Fruit fly (Drosophila melanogaster) whole organism, embryonic: ENCODE results near the gene clumsy.

Source experiments
- Antp ChIP-seq: fragments of 200-800 bp; sonication (Bioruptor generic); optimal IDR thresholded peaks from 3 replicates; lab custom pipeline; 2016; ENCODE audit warnings: missing biosample characterization, missing genetic modification characterization
- Atf3 ChIP-seq: fragments of 200-800 bp; sonication (Bioruptor generic); optimal IDR thresholded peaks from 3 replicates; lab custom pipeline; 2016; ENCODE audit warnings: missing biosample characterization, missing genetic modification characterization
- BEAF-32 ChIP-seq: fragments of 200-800 bp; sonication (Bioruptor generic); optimal IDR thresholded peaks from 3 replicates; lab custom pipeline; 2017; ENCODE audit warnings: missing biosample characterization, missing genetic modification characterization, mild to moderate bottlenecking, moderate library complexity, missing genetic modification reagents
- Bgb ChIP-seq: fragments of 200-800 bp; sonication (Bioruptor generic); IDR thresholded peaks from 2 replicates; pipeline ENCODE4 v1.3.6; 2022; ENCODE audit warnings: missing biosample characterization, missing genetic modification characterization; ENCODE audit not compliant: partially characterized antibody
- CG10274 ChIP-seq: fragments of 200-800 bp; sonication (Bioruptor generic); optimal IDR thresholded peaks from 3 replicates; lab custom pipeline; 2017; ENCODE audit warnings: missing biosample characterization, mild to moderate bottlenecking, missing genetic modification characterization
- CG10366 ChIP-seq: fragments of 200-800 bp; sonication (Bioruptor generic); IDR thresholded peaks from 2 replicates; pipeline ENCODE4 v1.3.6; 2022; ENCODE audit warnings: missing biosample characterization, missing genetic modification characterization
- CG10431 ChIP-seq: fragments of 200-800 bp; sonication (Bioruptor generic); optimal IDR thresholded peaks from 3 replicates; lab custom pipeline; 2018; ENCODE audit warnings: missing biosample characterization, mild to moderate bottlenecking, missing genetic modification characterization
- CG11456 ChIP-seq: fragments of 200-800 bp; sonication (Bioruptor generic); IDR thresholded peaks from 3 replicates; pipeline ENCODE4 v1.3.6; 2022; ENCODE audit warnings: missing biosample characterization, missing genetic modification characterization
- CG11695 ChIP-seq: fragments of 200-800 bp; sonication (Bioruptor generic); IDR thresholded peaks from 3 replicates; pipeline ENCODE4 v1.3.6; 2022; ENCODE audit warnings: missing biosample characterization, missing genetic modification characterization
- CG13123 ChIP-seq: fragments of 200-800 bp; sonication (Bioruptor generic); optimal IDR thresholded peaks from 2 replicates; lab custom pipeline; 2016; ENCODE audit warnings: missing biosample characterization, missing genetic modification characterization
- CG13424 ChIP-seq: fragments of 200-800 bp; sonication (Bioruptor generic); optimal IDR thresholded peaks from 2 replicates; lab custom pipeline; 2019; ENCODE audit warnings: missing biosample characterization, mild to moderate bottlenecking, missing genetic modification characterization, moderate library complexity
- CG17612 ChIP-seq: fragments of 200-800 bp; sonication (Bioruptor generic); IDR thresholded peaks from 2 replicates; pipeline ENCODE4 v1.3.6; 2022; ENCODE audit warnings: missing biosample characterization, missing genetic modification characterization
- CG17829 ChIP-seq: fragments of 200-800 bp; optimal IDR thresholded peaks from 2 replicates; lab custom pipeline; 2019; ENCODE audit warnings: missing biosample characterization, mild to moderate bottlenecking, missing genetic modification characterization, moderate library complexity
- CG1792 ChIP-seq: fragments of 200-800 bp; sonication (Bioruptor generic); optimal IDR thresholded peaks from 2 replicates; lab custom pipeline; 2016; ENCODE audit warnings: missing biosample characterization, missing genetic modification characterization
- CG2116 ChIP-seq: fragments of 200-800 bp; sonication (Bioruptor generic); optimal IDR thresholded peaks from 3 replicates; lab custom pipeline; 2018; ENCODE audit warnings: missing biosample characterization, mild to moderate bottlenecking, missing genetic modification characterization
- CG2129 ChIP-seq: fragments of 200-800 bp; sonication (Bioruptor generic); IDR thresholded peaks from 2 replicates; pipeline ENCODE4 v1.3.6; 2022; ENCODE audit warnings: missing biosample characterization, missing genetic modification characterization; ENCODE audit not compliant: partially characterized antibody
- CG3163 ChIP-seq: fragments of 200-800 bp; sonication (Bioruptor generic); optimal IDR thresholded peaks from 3 replicates; lab custom pipeline; 2016; ENCODE audit warnings: missing biosample characterization, missing genetic modification characterization
- CG33213 ChIP-seq: fragments of 200-800 bp; sonication (Bioruptor generic); optimal IDR thresholded peaks from 3 replicates; lab custom pipeline; 2016; ENCODE audit warnings: missing biosample characterization, missing genetic modification characterization
- CG4328 ChIP-seq: fragments of 200-800 bp; sonication (Bioruptor generic); optimal IDR thresholded peaks from 3 replicates; lab custom pipeline; 2017; ENCODE audit warnings: missing biosample characterization, missing genetic modification reagents, missing genetic modification characterization
- CG4424 ChIP-seq: fragments of 200-800 bp; sonication (Bioruptor generic); optimal IDR thresholded peaks from 3 replicates; lab custom pipeline; 2016; ENCODE audit warnings: missing biosample characterization, missing genetic modification characterization
- CG4820 ChIP-seq: fragments of 200-800 bp; sonication (Bioruptor generic); optimal IDR thresholded peaks from 3 replicates; lab custom pipeline; 2016; ENCODE audit warnings: missing biosample characterization, missing genetic modification characterization
- CG6272 ChIP-seq: fragments of 200-800 bp; sonication (Bioruptor generic); IDR thresholded peaks from 2 replicates; pipeline ENCODE4 v1.3.6; 2022; ENCODE audit warnings: missing biosample characterization, missing genetic modification characterization
- CG7271 ChIP-seq: fragments of 200-800 bp; sonication (Bioruptor generic); optimal IDR thresholded peaks from 2 replicates; lab custom pipeline; 2018; ENCODE audit warnings: missing biosample characterization, mild to moderate bottlenecking, missing genetic modification characterization, moderate library complexity
- CG7372 ChIP-seq: fragments of 200-800 bp; sonication (Bioruptor generic); IDR thresholded peaks from 2 replicates; pipeline ENCODE4 v1.3.6; 2022; ENCODE audit warnings: missing biosample characterization, missing genetic modification characterization
- Hmr ChIP-seq: fragments of 200-800 bp; sonication (Bioruptor generic); optimal IDR thresholded peaks from 3 replicates; lab custom pipeline; 2017; ENCODE audit warnings: mild to moderate bottlenecking, missing biosample characterization, missing genetic modification reagents, missing genetic modification characterization
- Nf-YA ChIP-seq: fragments of 200-800 bp; sonication (Bioruptor generic); IDR thresholded peaks from 2 replicates; pipeline ENCODE4 v1.3.6; 2022; ENCODE audit warnings: missing biosample characterization, missing genetic modification characterization
- Optix ChIP-seq: fragments of 200-800 bp; sonication (Bioruptor generic); IDR thresholded peaks from 3 replicates; pipeline ENCODE4 v1.3.6; 2022; ENCODE audit warnings: missing biosample characterization, missing genetic modification characterization
- Rx ChIP-seq: fragments of 200-800 bp; sonication (Bioruptor generic); IDR thresholded peaks from 2 replicates; pipeline ENCODE4 v1.3.6; 2022; ENCODE audit warnings: missing biosample characterization, missing genetic modification characterization
- Ssrp ChIP-seq: fragments of 200-800 bp; sonication (Bioruptor generic); optimal IDR thresholded peaks from 2 replicates; lab custom pipeline; 2018; ENCODE audit warnings: missing biosample characterization, mild to moderate bottlenecking, missing genetic modification characterization, moderate library complexity
- Vsx1 ChIP-seq: fragments of 200-800 bp; sonication (Bioruptor generic); optimal IDR thresholded peaks from 2 replicates; lab custom pipeline; 2017; ENCODE audit warnings: missing biosample characterization, mild to moderate bottlenecking, missing genetic modification characterization, missing genetic modification reagents
- Xbp1 ChIP-seq: fragments of 200-800 bp; sonication (Bioruptor generic); optimal IDR thresholded peaks from 3 replicates; lab custom pipeline; 2016; ENCODE audit warnings: missing biosample characterization, mild to moderate bottlenecking, missing genetic modification characterization
- abd-A ChIP-seq: fragments of 200-800 bp; sonication (Bioruptor generic); optimal IDR thresholded peaks from 3 replicates; lab custom pipeline; 2019; ENCODE audit warnings: missing biosample characterization, mild to moderate bottlenecking, missing genetic modification characterization, moderate library complexity
- aop ChIP-seq: fragments of 200-800 bp; sonication (Bioruptor generic); IDR thresholded peaks from 2 replicates; pipeline ENCODE4 v1.3.6; 2022; ENCODE audit warnings: missing biosample characterization, missing genetic modification characterization
- ara ChIP-seq: fragments of 200-800 bp; sonication (Bioruptor generic); IDR thresholded peaks from 2 replicates; pipeline ENCODE4 v1.3.6; 2022; ENCODE audit warnings: missing biosample characterization, missing genetic modification characterization
- chif ChIP-seq, 2 experiments: fragments of 200-800 bp; sonication (Bioruptor generic); optimal IDR thresholded peaks; 3 replicates each; lab custom pipeline; 2016; ENCODE audit warnings: missing biosample characterization in 2 of 2, missing genetic modification characterization in 2 of 2
- dm ChIP-seq: fragments of 200-800 bp; sonication (Bioruptor generic); optimal IDR thresholded peaks from 3 replicates; lab custom pipeline; 2016; ENCODE audit warnings: missing biosample characterization, missing genetic modification characterization
- en ChIP-seq: fragments of 200-800 bp; sonication (Bioruptor generic); optimal IDR thresholded peaks from 2 replicates; lab custom pipeline; 2016; ENCODE audit warnings: missing biosample characterization, missing genetic modification characterization
- fru ChIP-seq: fragments of >200 bp; optimal IDR thresholded peaks from 2 replicates; lab custom pipeline; 2017
- gro ChIP-seq: fragments of 200-800 bp; sonication (Bioruptor generic); optimal IDR thresholded peaks from 2 replicates; lab custom pipeline; 2016; ENCODE audit warnings: missing biosample characterization, missing genetic modification characterization
- gsb ChIP-seq: fragments of 200-800 bp; sonication (Bioruptor generic); IDR thresholded peaks from 2 replicates; pipeline ENCODE4 v1.3.6; 2022; ENCODE audit warnings: missing biosample characterization, missing genetic modification characterization
- her ChIP-seq: fragments of 200-800 bp; sonication (Bioruptor generic); optimal IDR thresholded peaks from 2 replicates; lab custom pipeline; 2016; ENCODE audit warnings: missing biosample characterization, missing genetic modification characterization
- jumu ChIP-seq: fragments of 200-800 bp; sonication (Bioruptor generic); optimal IDR thresholded peaks from 3 replicates; lab custom pipeline; 2016; ENCODE audit warnings: missing biosample characterization, missing genetic modification characterization
- kah ChIP-seq: fragments of 200-800 bp; sonication (Bioruptor generic); optimal IDR thresholded peaks from 2 replicates; lab custom pipeline; 2018; ENCODE audit warnings: missing biosample characterization, mild to moderate bottlenecking, missing genetic modification characterization
- klu ChIP-seq: fragments of 200-800 bp; sonication (Bioruptor generic); IDR thresholded peaks from 2 replicates; pipeline ENCODE4 v1.3.6; 2022; ENCODE audit warnings: missing biosample characterization, missing genetic modification characterization
- kni ChIP-seq: fragments of 200-800 bp; sonication (Bioruptor generic); optimal IDR thresholded peaks from 3 replicates; lab custom pipeline; 2017; ENCODE audit warnings: mild to moderate bottlenecking, missing biosample characterization, missing genetic modification reagents, missing genetic modification characterization
- lola ChIP-seq, 3 experiments: fragments of >200 bp in 2 of 3; fragments of 200-800 bp in 1 of 3; sonication (Bioruptor generic) in 1 of 3; optimal IDR thresholded peaks; 2 replicates each; lab custom pipeline; 2017 to 2019; ENCODE audit warnings: missing biosample characterization in 3 of 3, missing genetic modification characterization in 3 of 3, mild to moderate bottlenecking in 1 of 3, moderate library complexity in 1 of 3
- sd ChIP-seq: fragments of 200-800 bp; sonication (Bioruptor generic); optimal IDR thresholded peaks from 3 replicates; lab custom pipeline; 2018; ENCODE audit warnings: missing biosample characterization, mild to moderate bottlenecking, missing genetic modification characterization, moderate library complexity
- slp2 ChIP-seq: fragments of 200-800 bp; sonication (Bioruptor generic); optimal IDR thresholded peaks from 2 replicates; lab custom pipeline; 2016; ENCODE audit warnings: missing biosample characterization, missing genetic modification characterization
- sna ChIP-seq: fragments of 200-800 bp; sonication (Bioruptor generic); IDR thresholded peaks from 2 replicates; pipeline ENCODE4 v1.3.6; 2022; ENCODE audit warnings: missing biosample characterization, missing genetic modification characterization; ENCODE audit not compliant: partially characterized antibody
- so ChIP-seq: fragments of 200-800 bp; sonication (Bioruptor generic); IDR thresholded peaks from 3 replicates; pipeline ENCODE4 v1.3.6; 2022; ENCODE audit warnings: missing biosample characterization, missing genetic modification characterization
- tin ChIP-seq: fragments of 200-800 bp; sonication (Bioruptor generic); optimal IDR thresholded peaks from 3 replicates; lab custom pipeline; 2016; ENCODE audit warnings: missing biosample characterization, missing genetic modification characterization
- tup ChIP-seq: fragments of 200-800 bp; sonication (Bioruptor generic); optimal IDR thresholded peaks from 2 replicates; lab custom pipeline; 2016; ENCODE audit warnings: missing biosample characterization, mild to moderate bottlenecking, missing genetic modification characterization, moderate library complexity
- z ChIP-seq: fragments of 200-800 bp; sonication (Bioruptor generic); IDR thresholded peaks from 3 replicates; pipeline ENCODE4 v1.3.6; 2022; ENCODE audit warnings: missing biosample characterization, missing genetic modification characterization

The clumsy gene

DNA sequence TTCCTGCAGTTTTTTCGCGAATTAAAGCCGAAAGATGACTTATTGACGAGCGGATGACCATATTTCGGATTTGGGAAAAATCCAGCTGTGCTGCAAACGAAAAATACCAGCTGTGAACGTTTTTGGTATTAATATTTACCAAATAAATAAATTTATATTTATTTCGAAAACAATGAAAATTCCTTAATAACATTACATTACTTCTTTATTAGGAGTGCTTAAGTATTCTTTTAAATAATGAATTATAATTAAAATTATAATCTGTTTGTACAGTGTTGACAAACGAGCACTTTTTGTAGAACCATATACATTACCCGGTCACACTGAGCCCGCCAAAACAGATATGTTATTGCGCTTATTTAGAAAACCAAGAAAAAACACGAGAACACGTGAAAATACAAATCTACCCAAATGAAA lies 26.7 kb upstream of the clumsy start, which contains the start of the genes bur and Mcm10 (continued):
- no peak for TF ChIP-seq sd (tag; lab: Kevin White, UChicago)
- no peak for TF ChIP-seq CG1792 (GFP tag; lab: Kevin White, UChicago)
- TF ChIP-seq gro = no peak
- no peak for TF ChIP-seq ara (GFP tag; lab: Robert Waterston, UW)
- TF ChIP-seq Hmr (GFP tag; lab: Kevin White, UChicago) = no peak
- TF ChIP-seq aop (GFP tag; lab: Robert Waterston, UW) = no peak
- TF ChIP-seq CG13424 (tag; lab: Kevin White, UChicago) = no peak
- no peak for TF ChIP-seq tup (GFP tag; lab: Kevin White, UChicago)
- no peak for TF ChIP-seq gsb (GFP tag; lab: Robert Waterston, UW)
- no peak for TF ChIP-seq CG33213 (GFP tag; lab: Kevin White, UChicago)
- TF ChIP-seq en (GFP tag; lab: Kevin White, UChicago) = no peak
- TF ChIP-seq CG17829 = peak; percentile 46
- TF ChIP-seq chif (GFP tag; optimal IDR thresholded peaks at IDR 0.05; lab: Kevin White, UChicago) = no peak
- no peak for TF ChIP-seq CG10431
- no peak for TF ChIP-seq klu (GFP tag; lab: Robert Waterston, UW)
- peak; percentile 6 for TF ChIP-seq CG4424
- TF ChIP-seq CG11695 (GFP tag; lab: Robert Waterston, UW) = no peak
- no peak for TF ChIP-seq CG4328
- TF ChIP-seq Nf-YA (GFP tag; lab: Robert Waterston, UW) = no peak
- TF ChIP-seq Rx (GFP tag; lab: Robert Waterston, UW) = no peak
- TF ChIP-seq slp2 (GFP tag; lab: Kevin White, UChicago) = no peak
- TF ChIP-seq CG7271 (tag; lab: Kevin White, UChicago) = peak; percentile 16
- TF ChIP-seq Ssrp (tag; lab: Kevin White, UChicago) = no peak
- TF ChIP-seq her (GFP tag; lab: Kevin White, UChicago) = no peak
- TF ChIP-seq jumu (GFP tag; lab: Kevin White, UChicago) = no peak
- TF ChIP-seq Xbp1 (GFP tag; lab: Kevin White, UChicago) = no peak
- TF ChIP-seq dm = no peak
- TF ChIP-seq CG6272 (GFP tag; lab: Robert Waterston, UW) = no peak
- no peak for TF ChIP-seq CG17612 (GFP tag; lab: Robert Waterston, UW)
- no peak for TF ChIP-seq fru (lab: Kevin White, UChicago)
- no peak for TF ChIP-seq sna (GFP tag; lab: Robert Waterston, UW)
- no peak for TF ChIP-seq CG11456
- no peak for TF ChIP-seq CG2129 (GFP tag; lab: Robert Waterston, UW)
- no peak for TF ChIP-seq Optix
- no peak for TF ChIP-seq Vsx1 (GFP tag; lab: Kevin White, UChicago)
- no peak for TF ChIP-seq Antp (GFP tag; lab: Kevin White, UChicago)
- peak; percentile 52 for TF ChIP-seq CG2116 (GFP tag; lab: Kevin White, UChicago)
- TF ChIP-seq BEAF-32 (GFP tag; lab: Kevin White, UChicago) = peak; percentile 28
- no peak for TF ChIP-seq tin
- no peak for TF ChIP-seq z (GFP tag; lab: Robert Waterston, UW)
- no peak for TF ChIP-seq kni (GFP tag; lab: Kevin White, UChicago)
- TF ChIP-seq CG4820 (GFP tag; lab: Kevin White, UChicago) = no peak
- no peak for TF ChIP-seq CG3163 (GFP tag; lab: Kevin White, UChicago)
- TF ChIP-seq CG13123 = no peak
- no peak for TF ChIP-seq CG10274 (GFP tag; lab: Kevin White, UChicago)
- no peak for TF ChIP-seq so (GFP tag; lab: Robert Waterston, UW)
- TF ChIP-seq lola (GFP tag; optimal IDR thresholded peaks at IDR 0.05; lab: Kevin White, UChicago) = no peak
- no peak for TF ChIP-seq CG10366
- TF ChIP-seq CG7372 (GFP tag; lab: Robert Waterston, UW) = no peak
- no peak for TF ChIP-seq abd-A (tag; lab: Kevin White, UChicago)
- TF ChIP-seq Bgb = no peak
- TF ChIP-seq kah (GFP tag; lab: Kevin White, UChicago) = no peak
- TF ChIP-seq Atf3 (GFP tag; lab: Kevin White, UChicago) = no peak
